Fruit fly (Drosophila melanogaster) whole organism, embryonic: ENCODE data around the gene CG33267.

Experiments
- Bdp1 ChIP-seq: fragments of 200-800 bp; sonication (Bioruptor generic); optimal IDR thresholded peaks from 3 replicates; lab custom pipeline; 2016; ENCODE audit warnings: missing biosample characterization, missing genetic modification characterization
- CG1024 ChIP-seq: fragments of 200-800 bp; sonication (Bioruptor generic); IDR thresholded peaks from 2 replicates; pipeline ENCODE4 v1.3.6; 2022; ENCODE audit warnings: missing biosample characterization, missing genetic modification characterization
- CG10321 ChIP-seq: fragments of 200-800 bp; sonication (Bioruptor generic); IDR thresholded peaks from 2 replicates; pipeline ENCODE4 v1.3.6; 2022; ENCODE audit warnings: missing biosample characterization, missing genetic modification characterization
- CG13123 ChIP-seq: fragments of 200-800 bp; sonication (Bioruptor generic); optimal IDR thresholded peaks from 2 replicates; lab custom pipeline; 2016; ENCODE audit warnings: missing biosample characterization, missing genetic modification characterization
- CG14014 ChIP-seq: fragments of 200-800 bp; sonication (Bioruptor generic); IDR thresholded peaks from 2 replicates; pipeline ENCODE4 v1.3.6; 2022; ENCODE audit warnings: missing biosample characterization, missing genetic modification characterization
- CG14050 ChIP-seq: fragments of 200-800 bp; sonication (Bioruptor generic); IDR thresholded peaks from 3 replicates; pipeline ENCODE4 v1.3.6; 2022; ENCODE audit warnings: missing biosample characterization, missing genetic modification characterization
- CG14860 ChIP-seq: fragments of 200-800 bp; sonication (Bioruptor generic); IDR thresholded peaks from 3 replicates; pipeline ENCODE4 v1.3.6; 2022; ENCODE audit warnings: missing biosample characterization, missing genetic modification characterization; ENCODE audit not compliant: partially characterized antibody
- CG16813 ChIP-seq: fragments of 200-800 bp; sonication (Bioruptor generic); IDR thresholded peaks from 3 replicates; pipeline ENCODE4 v1.3.6; 2022; ENCODE audit warnings: missing biosample characterization, missing genetic modification characterization; ENCODE audit not compliant: partially characterized antibody
- CG1792 ChIP-seq: fragments of 200-800 bp; sonication (Bioruptor generic); optimal IDR thresholded peaks from 2 replicates; lab custom pipeline; 2016; ENCODE audit warnings: missing biosample characterization, missing genetic modification characterization
- CG18011 ChIP-seq: fragments of 200-800 bp; sonication (Bioruptor generic); optimal IDR thresholded peaks from 2 replicates; lab custom pipeline; 2017; ENCODE audit warnings: missing biosample characterization, missing genetic modification characterization, mild to moderate bottlenecking, moderate library complexity, missing genotype
- CG2116 ChIP-seq: fragments of 200-800 bp; sonication (Bioruptor generic); optimal IDR thresholded peaks from 3 replicates; lab custom pipeline; 2018; ENCODE audit warnings: missing biosample characterization, mild to moderate bottlenecking, missing genetic modification characterization
- CG2712 ChIP-seq: fragments of 200-800 bp; optimal IDR thresholded peaks from 3 replicates; lab custom pipeline; 2019; ENCODE audit warnings: missing biosample characterization, mild to moderate bottlenecking, missing genetic modification characterization, moderate library complexity
- CG33213 ChIP-seq: fragments of 200-800 bp; sonication (Bioruptor generic); optimal IDR thresholded peaks from 3 replicates; lab custom pipeline; 2016; ENCODE audit warnings: missing biosample characterization, missing genetic modification characterization
- CG4282 ChIP-seq: fragments of 200-800 bp; sonication (Bioruptor generic); optimal IDR thresholded peaks from 2 replicates; lab custom pipeline; 2016; ENCODE audit warnings: missing biosample characterization, missing genetic modification characterization
- CG4360 ChIP-seq: fragments of 200-800 bp; sonication (Bioruptor generic); IDR thresholded peaks from 2 replicates; pipeline ENCODE4 v1.3.6; 2022; ENCODE audit warnings: missing biosample characterization, missing genetic modification characterization
- CG43689 ChIP-seq: fragments of 200-800 bp; sonication (Bioruptor generic); IDR thresholded peaks from 2 replicates; pipeline ENCODE4 v1.3.6; 2022; ENCODE audit warnings: missing biosample characterization, missing genetic modification characterization
- CG5953 ChIP-seq: fragments of 200-800 bp; sonication (Bioruptor generic); IDR thresholded peaks from 2 replicates; pipeline ENCODE4 v1.3.6; 2022; ENCODE audit warnings: missing biosample characterization, missing genetic modification characterization
- CG6689 ChIP-seq: fragments of 200-800 bp; sonication (Bioruptor generic); IDR thresholded peaks from 2 replicates; pipeline ENCODE4 v1.3.6; 2022; ENCODE audit warnings: missing biosample characterization, missing genetic modification characterization
- CG6791 ChIP-seq: fragments of 200-800 bp; sonication (Bioruptor generic); IDR thresholded peaks from 3 replicates; pipeline ENCODE4 v1.3.6; 2022; ENCODE audit warnings: missing biosample characterization, missing genetic modification characterization; ENCODE audit not compliant: partially characterized antibody
- CG7556 ChIP-seq: fragments of 200-800 bp; sonication (Bioruptor generic); optimal IDR thresholded peaks from 2 replicates; lab custom pipeline; 2017; ENCODE audit warnings: missing biosample characterization, mild to moderate bottlenecking, missing genetic modification characterization
- CTCF ChIP-seq: fragments of 200-800 bp; sonication (Bioruptor generic); optimal IDR thresholded peaks from 2 replicates; lab custom pipeline; 2017; ENCODE audit warnings: missing biosample characterization, mild to moderate bottlenecking, missing genetic modification characterization, moderate library complexity
- Camta ChIP-seq: fragments of 200-800 bp; sonication (Bioruptor generic); optimal IDR thresholded peaks from 2 replicates; lab custom pipeline; 2016; ENCODE audit warnings: missing biosample characterization, missing genetic modification characterization
- Dad ChIP-seq: fragments of 200-800 bp; sonication (Bioruptor generic); optimal IDR thresholded peaks from 3 replicates; lab custom pipeline; 2016; ENCODE audit warnings: missing biosample characterization, missing genetic modification characterization
- Dip3 ChIP-seq: fragments of 200-800 bp; sonication (Bioruptor generic); optimal IDR thresholded peaks from 3 replicates; lab custom pipeline; 2016; ENCODE audit warnings: missing biosample characterization, missing genetic modification characterization
- Drgx ChIP-seq: fragments of 200-800 bp; sonication (Bioruptor generic); IDR thresholded peaks from 2 replicates; pipeline ENCODE4 v1.3.6; 2022; ENCODE audit warnings: missing biosample characterization, missing genetic modification characterization
- Ets65A ChIP-seq: fragments of 200-800 bp; sonication (Bioruptor generic); peaks from one replicate; lab custom pipeline; 2016; ENCODE audit warnings: missing biosample characterization, missing genetic modification characterization
- Lim3 ChIP-seq: fragments of 200-800 bp; sonication (Bioruptor generic); IDR thresholded peaks from 2 replicates; pipeline ENCODE4 v1.3.6; 2022; ENCODE audit warnings: missing biosample characterization, missing genetic modification characterization
- Nf-YA ChIP-seq: fragments of 200-800 bp; sonication (Bioruptor generic); IDR thresholded peaks from 2 replicates; pipeline ENCODE4 v1.3.6; 2022; ENCODE audit warnings: missing biosample characterization, missing genetic modification characterization
- Oli ChIP-seq: fragments of 200-800 bp; sonication (Bioruptor generic); optimal IDR thresholded peaks from 2 replicates; lab custom pipeline; 2018; ENCODE audit warnings: missing biosample characterization, mild to moderate bottlenecking, missing genetic modification characterization, moderate library complexity
- Poxn ChIP-seq: fragments of 200-800 bp; sonication (Bioruptor generic); IDR thresholded peaks from 2 replicates; pipeline ENCODE4 v1.3.6; 2022; ENCODE audit warnings: missing biosample characterization, missing genetic modification characterization
- Rfx ChIP-seq: fragments of 200-800 bp; sonication (Bioruptor generic); IDR thresholded peaks from 2 replicates; pipeline ENCODE4 v1.3.6; 2022; ENCODE audit warnings: missing biosample characterization, missing genetic modification characterization
- Sry-β ChIP-seq: fragments of 200-800 bp; sonication (Bioruptor generic); optimal IDR thresholded peaks from 2 replicates; lab custom pipeline; 2018; ENCODE audit warnings: missing biosample characterization, mild to moderate bottlenecking, missing genetic modification characterization, moderate library complexity
- Vsx1 ChIP-seq: fragments of 200-800 bp; sonication (Bioruptor generic); optimal IDR thresholded peaks from 2 replicates; lab custom pipeline; 2017; ENCODE audit warnings: missing biosample characterization, mild to moderate bottlenecking, missing genetic modification characterization, missing genetic modification reagents
- bbx ChIP-seq: fragments of 200-800 bp; sonication (Bioruptor generic); IDR thresholded peaks from 2 replicates; pipeline ENCODE4 v1.3.6; 2022; ENCODE audit warnings: missing biosample characterization, missing genetic modification characterization; ENCODE audit not compliant: partially characterized antibody
- insv ChIP-seq, 2 experiments: fragments of 200-800 bp; sonication (Bioruptor generic); optimal IDR thresholded peaks; 3 replicates each; lab custom pipeline; 2016 to 2018; ENCODE audit warnings: missing biosample characterization in 2 of 2, missing genetic modification characterization in 2 of 2
- inv ChIP-seq: fragments of 200-800 bp; sonication (Bioruptor generic); IDR thresholded peaks from 2 replicates; pipeline ENCODE4 v1.3.6; 2022; ENCODE audit warnings: missing biosample characterization, missing genetic modification characterization; ENCODE audit not compliant: partially characterized antibody
- kah ChIP-seq: fragments of 200-800 bp; sonication (Bioruptor generic); optimal IDR thresholded peaks from 2 replicates; lab custom pipeline; 2018; ENCODE audit warnings: missing biosample characterization, mild to moderate bottlenecking, missing genetic modification characterization
- nau ChIP-seq: fragments of 200-800 bp; sonication (Bioruptor generic); optimal IDR thresholded peaks from 3 replicates; lab custom pipeline; 2017; ENCODE audit warnings: missing biosample characterization, mild to moderate bottlenecking, missing genetic modification characterization, missing genetic modification reagents
- onecut ChIP-seq: fragments of 200-800 bp; sonication (Bioruptor generic); IDR thresholded peaks from 2 replicates; pipeline ENCODE4 v1.3.6; 2022; ENCODE audit warnings: missing biosample characterization, missing genetic modification characterization
- otp ChIP-seq: fragments of 200-800 bp; sonication (Bioruptor generic); IDR thresholded peaks from 3 replicates; pipeline ENCODE4, ENCODE4 v1.3.6; 2022; ENCODE audit warnings: missing biosample characterization, missing genetic modification characterization
- prd ChIP-seq, 3 experiments: fragments of >200 bp in 2 of 3; fragments of 200-800 bp in 1 of 3; sonication (Bioruptor generic) in 1 of 3; optimal IDR thresholded peaks in 2 of 3; IDR thresholded peaks in 1 of 3; 2 replicates in 2 of 3; 3 replicates in 1 of 3; pipeline versions ENCODE4 v1.3.6 to Lab custom; 2017 to 2022; ENCODE audit warnings: missing biosample characterization in 1 of 3, missing genetic modification characterization in 1 of 3
- pum ChIP-seq: fragments of 200-800 bp; sonication (Bioruptor generic); optimal IDR thresholded peaks from 2 replicates; lab custom pipeline; 2016; ENCODE audit warnings: missing biosample characterization, missing genetic modification characterization
- repo ChIP-seq: fragments of 200-800 bp; sonication (Bioruptor generic); optimal IDR thresholded peaks from 2 replicates; lab custom pipeline; 2016; ENCODE audit warnings: missing biosample characterization, missing genetic modification characterization
- seq ChIP-seq: fragments of 200-800 bp; sonication (Bioruptor generic); IDR thresholded peaks from 2 replicates; pipeline ENCODE4 v1.3.6; 2022; ENCODE audit warnings: missing biosample characterization, missing genetic modification characterization
- sima ChIP-seq: fragments of 200-800 bp; sonication (Bioruptor generic); optimal IDR thresholded peaks from 2 replicates; lab custom pipeline; 2016; ENCODE audit warnings: missing biosample characterization, missing genetic modification characterization
- ssp ChIP-seq: fragments of 200-800 bp; sonication (Bioruptor generic); IDR thresholded peaks from 2 replicates; pipeline ENCODE4 v1.3.6; 2022; ENCODE audit warnings: missing biosample characterization, missing genetic modification characterization
- wdn ChIP-seq: fragments of 200-800 bp; sonication (Bioruptor generic); IDR thresholded peaks from 2 replicates; pipeline ENCODE4 v1.3.6; 2022; ENCODE audit warnings: missing biosample characterization, missing genetic modification characterization
- z ChIP-seq: fragments of 200-800 bp; sonication (Bioruptor generic); IDR thresholded peaks from 3 replicates; pipeline ENCODE4 v1.3.6; 2022; ENCODE audit warnings: missing biosample characterization, missing genetic modification characterization
- zen ChIP-seq: fragments of 200-800 bp; sonication (Bioruptor generic); optimal IDR thresholded peaks from 3 replicates; lab custom pipeline; 2018; ENCODE audit warnings: missing biosample characterization, mild to moderate bottlenecking, missing genetic modification characterization, moderate library complexity

CG33267 gene

DNA sequence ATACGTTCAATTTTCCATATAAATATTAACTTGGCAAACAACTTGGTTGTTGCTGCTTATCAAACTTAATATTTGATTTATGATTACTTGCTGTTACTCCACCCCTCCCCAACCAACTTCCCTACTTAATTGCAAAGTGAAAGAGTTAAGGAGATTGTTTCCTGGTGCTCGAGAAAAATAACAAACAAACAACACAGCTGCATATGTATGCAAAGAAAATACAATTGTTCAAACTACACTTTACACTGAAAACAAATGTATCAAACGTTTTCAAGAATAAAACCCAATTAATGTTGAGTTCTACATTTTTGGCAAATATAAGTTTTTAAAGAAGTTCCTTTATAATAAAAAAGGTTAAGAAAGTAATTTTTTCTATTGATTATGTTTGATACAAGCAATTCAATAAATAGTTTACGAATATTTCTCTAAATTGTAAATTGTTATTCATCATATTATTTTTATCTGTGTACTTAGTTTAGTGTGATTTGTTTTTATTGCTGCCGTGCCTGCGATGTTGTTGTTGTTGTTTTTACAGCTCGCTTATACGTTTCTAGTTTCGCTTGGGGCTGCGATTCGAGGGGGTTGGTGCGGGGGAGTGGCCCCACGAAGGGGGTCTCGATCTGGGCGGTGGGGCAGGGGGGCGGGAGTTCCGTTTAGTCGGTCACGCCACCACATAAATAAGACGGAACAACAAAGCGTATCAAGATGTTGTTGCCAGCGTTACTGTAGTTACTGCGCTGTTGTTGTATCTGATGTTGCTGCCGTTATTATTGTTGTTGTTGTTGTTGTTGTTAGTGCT, 8.4 kb upstream of the CG33267 start:
- TF ChIP-seq CG13123 (GFP tag; lab: Kevin White, UChicago) (peak; percentile 27), Drgx (peak; percentile 52; the same call in 1 of the 2 replicates), CG18011 (no peak), Dip3 (GFP tag; lab: Kevin White, UChicago) (no peak), CG2116 (GFP tag; lab: Kevin White, UChicago) (peak; percentile 35), Rfx (peak; percentile 46; the same call in 1 of the 2 replicates), wdn (peak; percentile 46; the same call in 1 of the 2 replicates), Camta (peak; percentile 70), onecut (peak; percentile 38; the same call in 1 of the 2 replicates), Lim3 (GFP tag; lab: Robert Waterston, UW) (no peak; the same call in 1 of the 2 replicates), CG14050 (0 out of 3 replicates have a peak, but pooled peaks have one; percentile 29), seq (GFP tag; lab: Robert Waterston, UW) (no peak), CTCF (GFP tag; lab: Kevin White, UChicago) (peak; percentile 2), CG6791 (GFP tag; lab: Robert Waterston, UW) (no peak), CG1792 (GFP tag; lab: Kevin White, UChicago) (peak; percentile 35), kah (GFP tag; lab: Kevin White, UChicago) (no peak), nau (peak; percentile 4), Vsx1 (GFP tag; lab: Kevin White, UChicago) (peak; percentile 11), Dad (GFP tag; lab: Kevin White, UChicago) (no peak), CG5953 (GFP tag; lab: Robert Waterston, UW) (no peak), CG4360 (GFP tag; lab: Robert Waterston, UW) (peak; percentile 92), Sry-β (GFP tag; lab: Kevin White, UChicago) (peak; percentile 11), Bdp1 (GFP tag; lab: Kevin White, UChicago) (no peak), pum (GFP tag; lab: Kevin White, UChicago) (no peak), Nf-YA (GFP tag; lab: Robert Waterston, UW) (no peak), CG7556 (GFP tag; lab: Kevin White, UChicago) (peak; percentile 84), prd (optimal IDR thresholded peaks at IDR 0.05; lab: Kevin White, UChicago) (no peak), prd (GFP tag; IDR thresholded peaks at IDR 0.05; lab: Robert Waterston, UW) (peak; percentile 70; the same call in 2 of the 3 replicates), Oli (tag; lab: Kevin White, UChicago) (peak; percentile 77), otp (no peak), CG1024 (GFP tag; lab: Robert Waterston, UW) (peak; percentile 28; the same call in 1 of the 2 replicates), CG43689 (GFP tag; lab: Robert Waterston, UW) (no peak), zen (peak; percentile 57), insv (GFP tag; optimal IDR thresholded peaks at IDR 0.05; lab: Kevin White, UChicago) (no peak), repo (GFP tag; lab: Kevin White, UChicago) (no peak), CG16813 (GFP tag; lab: Robert Waterston, UW) (no peak), inv (no peak), CG14014 (GFP tag; lab: Robert Waterston, UW) (peak; percentile 30; the same call in 1 of the 2 replicates), CG10321 (GFP tag; lab: Robert Waterston, UW) (no peak), CG2712 (tag; lab: Kevin White, UChicago) (peak; percentile 90), CG33213 (GFP tag; lab: Kevin White, UChicago) (peak; percentile 41), sima (GFP tag; lab: Kevin White, UChicago) (no peak), z (no peak), ssp (peak; percentile 53; the same call in 1 of the 2 replicates), CG14860 (no peak), Ets65A (GFP tag; lab: Kevin White, UChicago) (no peak), CG6689 (GFP tag; lab: Robert Waterston, UW) (peak; percentile 46; the same call in 1 of the 2 replicates), Poxn (GFP tag; lab: Robert Waterston, UW) (no peak), bbx (GFP tag; lab: Robert Waterston, UW) (no peak), CG4282 (GFP tag; lab: Kevin White, UChicago) (no peak)
